Worm (Caenorhabditis elegans) whole organism, L3 larva: ENCODE data around the gene nhr-181.

ENCODE experiments used
- R02D3.7 ChIP-seq: fragments of 150-350 bp; optimal IDR thresholded peaks from 2 replicates; lab custom pipeline; 2014; ENCODE audit warnings: missing biosample characterization, missing genetic modification characterization
- ZK546.5 ChIP-seq: sonication (generic microtip); optimal IDR thresholded peaks from 2 replicates; lab custom pipeline; 2017; ENCODE audit warnings: missing biosample characterization, missing genetic modification characterization
- ceh-16 ChIP-seq: sonication (generic microtip); optimal IDR thresholded peaks from 2 replicates; lab custom pipeline; 2017; ENCODE audit warnings: missing biosample characterization, missing genetic modification characterization
- ceh-82 ChIP-seq: fragments of 150-350 bp; optimal IDR thresholded peaks from 2 replicates; lab custom pipeline; 2014; ENCODE audit warnings: missing biosample characterization, missing genetic modification characterization
- ceh-9 ChIP-seq: sonication (generic microtip); optimal IDR thresholded peaks from 2 replicates; lab custom pipeline; 2018; ENCODE audit warnings: missing biosample characterization, missing genetic modification characterization
- daf-12 ChIP-seq: fragments of 150-350 bp; optimal IDR thresholded peaks from 2 replicates; lab custom pipeline; 2014; ENCODE audit warnings: missing biosample characterization, missing genetic modification reagents, missing genetic modification characterization
- egl-27 ChIP-seq: sonication (generic microtip); optimal IDR thresholded peaks from 4 replicates; lab custom pipeline; 2017; ENCODE audit warnings: missing biosample characterization, missing genetic modification reagents, missing genetic modification characterization
- egl-5 ChIP-seq: fragments of 150-350 bp; optimal IDR thresholded peaks from 2 replicates; lab custom pipeline; 2017; ENCODE audit warnings: missing biosample characterization, missing genetic modification reagents, missing genetic modification characterization, inconsistent platforms
- elt-3 ChIP-seq, 3 experiments: fragments of 150-350 bp in 1 of 3; sonication (generic microtip) in 2 of 3; optimal IDR thresholded peaks; 2 replicates in 2 of 3; 4 replicates in 1 of 3; lab custom pipeline; 2014 to 2017; ENCODE audit warnings: missing biosample characterization in 3 of 3, missing genetic modification characterization in 3 of 3
- eor-1 ChIP-seq, 2 experiments: fragments of 150-350 bp; optimal IDR thresholded peaks; 2 replicates each; lab custom pipeline; 2014 to 2018; ENCODE audit warnings: missing biosample characterization in 2 of 2, missing genetic modification characterization in 2 of 2
- fkh-10 ChIP-seq: sonication (generic microtip); optimal IDR thresholded peaks from 2 replicates; lab custom pipeline; 2017; ENCODE audit warnings: missing biosample characterization, missing genetic modification reagents, missing genetic modification characterization
- fkh-2 ChIP-seq: fragments of 150-350 bp; optimal IDR thresholded peaks from 2 replicates; lab custom pipeline; 2014; ENCODE audit warnings: missing biosample characterization, missing genetic modification reagents, missing genetic modification characterization
- fos-1 ChIP-seq: fragments of 150-350 bp; optimal IDR thresholded peaks from 2 replicates; lab custom pipeline; 2014; ENCODE audit warnings: missing biosample characterization, missing genetic modification characterization
- hmg-11 ChIP-seq: sonication (generic microtip); optimal IDR thresholded peaks from 2 replicates; lab custom pipeline; 2016; ENCODE audit warnings: missing genetic modification characterization, missing compliant biosample characterization
- jun-1 ChIP-seq: fragments of 150-350 bp; optimal IDR thresholded peaks from 2 replicates; lab custom pipeline; 2014; ENCODE audit warnings: missing biosample characterization, missing genetic modification reagents, missing genetic modification characterization
- lin-15B ChIP-seq: fragments of 150-350 bp; optimal IDR thresholded peaks from 2 replicates; lab custom pipeline; 2014; ENCODE audit warnings: missing biosample characterization, missing genetic modification characterization
- lsy-12 ChIP-seq: sonication (generic microtip); optimal IDR thresholded peaks from 2 replicates; lab custom pipeline; 2016; ENCODE audit warnings: mild to moderate bottlenecking, missing genetic modification characterization, missing compliant biosample characterization
- mdl-1 ChIP-seq: fragments of 150-350 bp; optimal IDR thresholded peaks from 2 replicates; lab custom pipeline; 2014; ENCODE audit warnings: missing biosample characterization, missing genetic modification characterization
- mml-1 ChIP-seq: fragments of 150-350 bp; sonication (generic microtip); optimal IDR thresholded peaks from 3 replicates; lab custom pipeline; 2014; ENCODE audit warnings: missing biosample characterization, missing genetic modification characterization
- nhr-23 ChIP-seq: fragments of 150-350 bp; optimal IDR thresholded peaks from 2 replicates; lab custom pipeline; 2014; ENCODE audit warnings: missing biosample characterization, missing genetic modification reagents, missing genetic modification characterization
- nhr-237 ChIP-seq: fragments of 150-350 bp; optimal IDR thresholded peaks from 2 replicates; lab custom pipeline; 2014; ENCODE audit warnings: missing biosample characterization, missing genetic modification characterization
- nhr-25 ChIP-seq: sonication (generic microtip); optimal IDR thresholded peaks from 2 replicates; lab custom pipeline; 2017; ENCODE audit warnings: missing biosample characterization, missing genetic modification characterization
- nhr-28 ChIP-seq: fragments of 150-350 bp; optimal IDR thresholded peaks from 2 replicates; lab custom pipeline; 2014; ENCODE audit warnings: missing biosample characterization, missing genetic modification characterization
- nhr-67 ChIP-seq: fragments of 150-350 bp; optimal IDR thresholded peaks from 2 replicates; lab custom pipeline; 2014; ENCODE audit warnings: missing biosample characterization, missing genetic modification characterization
- nhr-76 ChIP-seq: fragments of 150-350 bp; sonication (generic microtip); optimal IDR thresholded peaks from 5 replicates; lab custom pipeline; 2014; ENCODE audit warnings: missing biosample characterization, missing genetic modification characterization
- nhr-77 ChIP-seq: fragments of 150-350 bp; optimal IDR thresholded peaks from 2 replicates; lab custom pipeline; 2014; ENCODE audit warnings: missing biosample characterization, missing genetic modification characterization
- pha-4 ChIP-seq: fragments of 150-350 bp; optimal IDR thresholded peaks from 2 replicates; lab custom pipeline; 2014; ENCODE audit warnings: missing biosample characterization, missing genetic modification reagents, missing genetic modification characterization
- pqm-1 ChIP-seq: fragments of 150-350 bp; optimal IDR thresholded peaks from 2 replicates; lab custom pipeline; 2017; ENCODE audit warnings: missing biosample characterization, missing genetic modification characterization, inconsistent platforms
- sea-2 ChIP-seq: fragments of 150-350 bp; sonication (generic microtip); optimal IDR thresholded peaks from 4 replicates; lab custom pipeline; 2014; ENCODE audit warnings: missing biosample characterization, missing genetic modification reagents, missing genetic modification characterization
- skn-1 ChIP-seq: fragments of 150-350 bp; optimal IDR thresholded peaks from 2 replicates; lab custom pipeline; 2014; ENCODE audit warnings: missing biosample characterization, missing genetic modification characterization
- unc-39 ChIP-seq: sonication (generic microtip); optimal IDR thresholded peaks from 4 replicates; lab custom pipeline; 2017; ENCODE audit warnings: missing biosample characterization, missing genetic modification characterization
- zag-1 ChIP-seq: fragments of 150-350 bp; optimal IDR thresholded peaks from 2 replicates; lab custom pipeline; 2014; ENCODE audit warnings: missing biosample characterization, missing genetic modification characterization
- ztf-11 ChIP-seq: fragments of 150-350 bp; optimal IDR thresholded peaks from 2 replicates; lab custom pipeline; 2014; ENCODE audit warnings: missing biosample characterization, missing genetic modification characterization

nhr-181 gene

ce11 chrV:4056203-4056602 lies 38.6 kb upstream of the nhr-181 start:
- no peak for TF ChIP-seq ztf-11 (tag; lab: Kevin White, UChicago)
- no peak for TF ChIP-seq nhr-25 (tag; lab: Kevin White, UChicago)
- no peak for TF ChIP-seq lsy-12 (tag; lab: Kevin White, UChicago)
- no peak for TF ChIP-seq jun-1 (tag; lab: Kevin White, UChicago)
- no peak for TF ChIP-seq pqm-1
- TF ChIP-seq nhr-67 (tag; lab: Kevin White, UChicago), result no peak
- TF ChIP-seq lin-15B (tag; lab: Kevin White, UChicago), result no peak
- no peak for TF ChIP-seq nhr-77
- no peak for TF ChIP-seq fos-1 (tag; lab: Kevin White, UChicago)
- TF ChIP-seq ZK546.5 (tag; lab: Kevin White, UChicago), result no peak
- TF ChIP-seq nhr-23 (tag; lab: Kevin White, UChicago), result no peak
- TF ChIP-seq nhr-237 (tag; lab: Kevin White, UChicago), result no peak
- no peak for TF ChIP-seq ceh-16 (tag; lab: Kevin White, UChicago)
- TF ChIP-seq nhr-28, result no peak
- TF ChIP-seq daf-12 (tag; lab: Kevin White, UChicago), result no peak
- no peak for TF ChIP-seq eor-1 (tag; optimal IDR thresholded peaks at IDR 0.05; lab: Kevin White, UChicago)
- no peak for TF ChIP-seq mml-1 (tag; lab: Kevin White, UChicago)
- no peak for TF ChIP-seq zag-1

- TF ChIP-seq lin-15B (tag; lab: Kevin White, UChicago), result peak; percentile 4
Observed at ce11 chrV:4063559-4064164, 31.2 kb upstream of the nhr-181 start.

- TF ChIP-seq skn-1 (tag; lab: Kevin White, UChicago) (no peak), hmg-11 (tag; lab: Kevin White, UChicago) (no peak), fkh-2 (tag; lab: Kevin White, UChicago) (no peak), nhr-77 (no peak), sea-2 (GFP tag; lab: Kevin White, UChicago) (no peak), ceh-9 (no peak), mdl-1 (tag; lab: Kevin White, UChicago) (no peak), nhr-76 (tag; lab: Kevin White, UChicago) (no peak), eor-1 (tag; optimal IDR thresholded peaks at IDR 0.05; lab: Kevin White, UChicago) (no peak), nhr-28 (no peak), unc-39 (tag; lab: Kevin White, UChicago) (no peak), fos-1 (tag; lab: Kevin White, UChicago) (no peak), elt-3 (tag; optimal IDR thresholded peaks at IDR 0.05; lab: Kevin White, UChicago) (no peak), fkh-10 (GFP tag; lab: Kevin White, UChicago) (no peak), lsy-12 (tag; lab: Kevin White, UChicago) (no peak)
- TF ChIP-seq, all 47 proteins: peak for 0
Observed at ce11 chrV:4073455-4073854, 21.4 kb upstream of the nhr-181 start, which contains the start of gene otpl-2. TSS of gene otpl-2 (plus strand) at chrV:4073755.

ce11 chrV:4080546-4080945 lies 14.3 kb upstream of the nhr-181 start:
- TF ChIP-seq ceh-82 (tag; lab: Kevin White, UChicago) (no peak), egl-5 (tag; lab: Kevin White, UChicago) (no peak)
- TF ChIP-seq, all 47 proteins: peak for 0

ce11 chrV:4081283-4081682 lies 13.6 kb upstream of the nhr-181 start, which contains the start of gene srh-211:
TSS of gene srh-211 (minus strand) at chrV:4081383.
- TF ChIP-seq egl-5 (tag; lab: Kevin White, UChicago), result no peak
- TF ChIP-seq unc-39 (tag; lab: Kevin White, UChicago), result no peak
- no peak for TF ChIP-seq mml-1 (tag; lab: Kevin White, UChicago)

- TF ChIP-seq nhr-67 (tag; lab: Kevin White, UChicago), result no peak
- no peak for TF ChIP-seq pha-4 (tag; lab: Kevin White, UChicago)
- no peak for TF ChIP-seq elt-3 (tag; optimal IDR thresholded peaks at IDR 0.05; lab: Kevin White, UChicago)
- no peak for TF ChIP-seq egl-5 (tag; lab: Kevin White, UChicago)
- no peak for TF ChIP-seq ztf-11 (tag; lab: Kevin White, UChicago)
- no peak for TF ChIP-seq R02D3.7 (tag; lab: Kevin White, UChicago)
- TF ChIP-seq nhr-28, result no peak
- TF ChIP-seq ceh-82 (tag; lab: Kevin White, UChicago), result no peak
- no peak for TF ChIP-seq ceh-16 (tag; lab: Kevin White, UChicago)
- TF ChIP-seq egl-27 (tag; lab: Kevin White, UChicago), result no peak
Observed at ce11 chrV:4082952-4083351, 11.9 kb upstream of the nhr-181 start, which contains the start of gene F38H12.5. TSS of gene F38H12.5 (minus strand) at chrV:4083052.
